Worm (Caenorhabditis elegans) whole organism, L2 larva: Measurements from ENCODE around the gene Y38H6C.8.

ENCODE experiments used
- R02D3.7 ChIP-seq: fragments of 150-350 bp; optimal IDR thresholded peaks from 2 replicates; lab custom pipeline; 2014; ENCODE audit warnings: missing biosample characterization, missing genetic modification characterization
- alr-1 ChIP-seq: fragments of 150-350 bp; optimal IDR thresholded peaks from 2 replicates; lab custom pipeline; 2014; ENCODE audit warnings: missing biosample characterization, missing genetic modification characterization
- ama-1 ChIP-seq: fragments of 150-350 bp; optimal IDR thresholded peaks from 2 replicates; lab custom pipeline; 2018; ENCODE audit warnings: inconsistent platforms
- ceh-16 ChIP-seq: fragments of 150-350 bp; optimal IDR thresholded peaks from 2 replicates; lab custom pipeline; 2014; ENCODE audit warnings: missing biosample characterization, missing genetic modification characterization
- elt-3 ChIP-seq: sonication (generic microtip); optimal IDR thresholded peaks from 2 replicates; lab custom pipeline; 2017; ENCODE audit warnings: missing biosample characterization, missing genetic modification characterization
- lin-39 ChIP-seq: fragments of 150-350 bp; optimal IDR thresholded peaks from 2 replicates; lab custom pipeline; 2014; ENCODE audit warnings: missing biosample characterization, missing genetic modification reagents, missing genetic modification characterization
- mab-5 ChIP-seq: fragments of 150-350 bp; optimal IDR thresholded peaks from 2 replicates; lab custom pipeline; 2014; ENCODE audit warnings: missing biosample characterization, missing genetic modification characterization
- nhr-10 ChIP-seq: sonication (generic microtip); optimal IDR thresholded peaks from 2 replicates; lab custom pipeline; 2017; ENCODE audit warnings: missing biosample characterization, missing genetic modification characterization
- nhr-237 ChIP-seq: fragments of 150-350 bp; optimal IDR thresholded peaks from 2 replicates; lab custom pipeline; 2014; ENCODE audit warnings: missing biosample characterization, missing genetic modification characterization
- sem-4 ChIP-seq: fragments of 150-350 bp; optimal IDR thresholded peaks from 2 replicates; lab custom pipeline; 2014; ENCODE audit warnings: missing biosample characterization, missing genetic modification reagents, missing genetic modification characterization
- sma-3 ChIP-seq: sonication (generic microtip); optimal IDR thresholded peaks from 2 replicates; lab custom pipeline; 2016; ENCODE audit warnings: missing genetic modification reagents, missing genetic modification characterization, missing compliant biosample characterization
- unc-39 ChIP-seq: fragments of 150-350 bp; optimal IDR thresholded peaks from 2 replicates; lab custom pipeline; 2014; ENCODE audit warnings: missing biosample characterization, missing genetic modification characterization

DNA sequence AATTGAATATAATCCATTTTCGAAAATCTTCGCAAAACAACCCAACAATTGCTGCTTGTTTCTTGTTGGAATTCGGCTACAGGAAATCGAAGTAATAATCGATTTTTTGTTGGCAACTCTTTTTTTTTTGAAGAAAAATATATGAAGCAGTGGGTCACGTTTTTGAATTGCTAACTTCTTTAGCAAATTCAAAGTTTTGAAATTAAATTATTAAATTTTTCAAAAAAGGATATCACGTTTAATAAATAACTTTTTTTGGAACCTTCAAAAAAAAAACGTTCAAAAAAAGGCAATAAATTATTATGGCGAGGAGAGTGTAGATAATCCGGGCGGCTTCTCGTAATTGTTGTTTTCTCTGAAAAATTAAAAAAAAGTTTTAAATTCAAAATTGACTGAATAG, 22.4 kb downstream of the Y38H6C.8 start, which contains the start of gene Y38H6C.15:
- no peak for TF ChIP-seq ama-1
- no peak for TF ChIP-seq ceh-16 (tag; lab: Kevin White, UChicago)
- no peak for TF ChIP-seq lin-39
- no peak for TF ChIP-seq alr-1 (tag; lab: Kevin White, UChicago)
- TF ChIP-seq unc-39 (tag; lab: Kevin White, UChicago) = no peak
- TF ChIP-seq sma-3 (GFP tag; lab: Kevin White, UChicago) = no peak
- TF ChIP-seq R02D3.7 (tag; lab: Kevin White, UChicago) = no peak
- no peak for TF ChIP-seq nhr-237
- TF ChIP-seq elt-3 (tag; lab: Kevin White, UChicago) = no peak
- no peak for TF ChIP-seq nhr-10 (tag; lab: Kevin White, UChicago)
- no peak for TF ChIP-seq mab-5 (tag; lab: Kevin White, UChicago)
- no peak for TF ChIP-seq sem-4 (tag; lab: Kevin White, UChicago)
